Fruit fly (Drosophila melanogaster): ENCODE measurements around the gene TfIIA-L.

TfIIA-L gene

DNA sequence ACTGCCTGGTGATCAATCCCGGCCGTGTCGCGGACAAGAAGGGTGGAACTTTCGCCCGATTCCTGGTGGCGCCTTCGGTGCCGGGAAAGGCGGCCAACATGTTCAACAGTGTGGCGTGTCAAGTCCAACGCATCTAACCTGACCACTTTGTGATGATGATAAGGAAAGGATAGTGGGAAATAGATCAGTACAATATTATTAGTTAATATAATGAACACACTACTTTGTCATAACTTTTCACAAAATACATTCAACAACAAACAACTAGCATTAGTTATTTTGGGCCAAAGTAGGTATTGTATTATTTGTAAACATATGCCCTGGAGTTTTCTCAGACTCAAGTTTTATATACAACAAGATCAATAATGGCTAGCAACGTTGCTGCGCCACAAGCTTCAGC lies 9.9 kb upstream of the TfIIA-L start, which contains the start of gene CG17991:
Gene CG17991, plus strand, starts transcription at position 301 of the 400 bp plus-strand sequence.
- TF ChIP-seq D1 (tag; optimal IDR thresholded peaks at IDR 0.05) (no peak), CG8159 (tag; optimal IDR thresholded peaks at IDR 0.05) (no peak), CG13204 (GFP tag; optimal IDR thresholded peaks at IDR 0.05) (no peak), gl (tag; optimal IDR thresholded peaks at IDR 0.05) (no peak), Pif1B (GFP tag; optimal IDR thresholded peaks at IDR 0.05) (no peak), Snoo (tag; optimal IDR thresholded peaks at IDR 0.05) (no peak), Pif1A (GFP tag; optimal IDR thresholded peaks at IDR 0.05) (no peak), CG8301 (tag; optimal IDR thresholded peaks at IDR 0.05) (no peak), CG14655 (GFP tag; optimal IDR thresholded peaks at IDR 0.05) (no peak)

DNA sequence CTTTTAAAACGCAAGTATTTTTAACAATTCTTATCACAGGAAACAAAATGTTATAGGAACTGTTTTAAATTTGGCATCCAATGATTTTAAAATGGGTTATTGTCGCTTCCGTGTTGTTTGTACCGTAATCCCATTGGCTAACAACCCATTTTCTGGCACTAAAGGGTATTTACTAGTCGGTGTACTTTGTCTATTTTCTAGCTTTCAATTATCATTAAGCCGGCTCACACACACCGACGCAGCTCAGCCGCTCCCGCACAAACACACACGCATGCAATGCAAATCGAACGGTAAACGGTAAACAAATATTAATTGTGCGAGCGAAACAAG lies 6.5 kb upstream of the TfIIA-L start:
- TF ChIP-seq Pif1B (GFP tag; optimal IDR thresholded peaks at IDR 0.05) (no peak), EcR (GFP tag; optimal IDR thresholded peaks at IDR 0.05) (no peak), Ets98B (GFP tag; IDR thresholded peaks at IDR 0.05) (no peak), rn (GFP tag; IDR thresholded peaks at IDR 0.05) (no peak), CG9948 (tag; optimal IDR thresholded peaks at IDR 0.05) (no peak), CG14655 (GFP tag; optimal IDR thresholded peaks at IDR 0.05) (no peak), D1 (tag; optimal IDR thresholded peaks at IDR 0.05) (no peak), CG10348 (GFP tag; IDR thresholded peaks at IDR 0.05) (no peak), CG8159 (tag; optimal IDR thresholded peaks at IDR 0.05) (no peak), gl (tag; optimal IDR thresholded peaks at IDR 0.05) (no peak), Pif1A (GFP tag; optimal IDR thresholded peaks at IDR 0.05) (no peak), CG13204 (GFP tag; optimal IDR thresholded peaks at IDR 0.05) (no peak), CG12605 (GFP tag; IDR thresholded peaks at IDR 0.05) (no peak), CG17806 (tag; optimal IDR thresholded peaks at IDR 0.05) (no peak), CG15710 (tag; optimal IDR thresholded peaks at IDR 0.05) (no peak), CG4496 (GFP tag; IDR thresholded peaks at IDR 0.05) (no peak)

DNA sequence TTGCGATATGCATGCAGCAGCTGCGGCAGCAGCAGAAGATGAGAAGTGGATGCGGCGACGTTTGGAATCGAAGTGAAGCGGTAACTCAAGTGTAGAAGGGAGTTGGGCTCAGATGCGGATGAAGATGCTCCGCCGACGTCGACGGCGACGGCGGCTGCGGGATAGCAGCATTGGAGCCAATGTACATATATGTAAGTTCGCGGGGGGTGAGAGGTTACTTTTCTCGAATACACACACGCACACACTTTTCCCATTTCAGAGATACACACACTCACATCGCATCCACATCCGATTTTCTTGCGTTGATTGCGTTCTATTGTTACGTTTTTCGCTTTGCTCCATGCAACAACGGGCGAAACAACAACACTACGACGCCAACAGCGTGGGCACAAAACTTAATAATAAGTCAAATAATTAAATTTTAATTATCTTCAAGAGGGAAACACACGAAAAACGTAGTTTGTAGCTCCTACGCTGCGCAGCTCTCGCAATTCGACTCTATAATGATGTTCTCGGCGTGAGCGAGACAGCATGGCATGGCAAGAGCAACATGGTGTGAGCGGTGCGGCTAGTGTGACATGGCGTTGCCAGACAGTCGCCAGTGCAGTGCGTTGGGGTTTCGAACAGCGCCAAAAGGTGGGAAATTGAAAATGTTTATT lies 6.0 kb upstream of the TfIIA-L start, which contains the start of gene CG18766:
Gene CG18766, minus strand, starts transcription at position 508 of the 659 bp plus-strand sequence.
- TF ChIP-seq CG15710 (tag; optimal IDR thresholded peaks at IDR 0.05): no peak
- peak; percentile 26 for TF ChIP-seq Snoo (tag; optimal IDR thresholded peaks at IDR 0.05)
- TF ChIP-seq CG17806 (tag; optimal IDR thresholded peaks at IDR 0.05): no peak
- TF ChIP-seq CG32121 (GFP tag; IDR thresholded peaks at IDR 0.05): no peak
- TF ChIP-seq rn (GFP tag; IDR thresholded peaks at IDR 0.05): no peak
- peak; percentile 26 for TF ChIP-seq gl (tag; optimal IDR thresholded peaks at IDR 0.05)
- TF ChIP-seq CG14655 (GFP tag; optimal IDR thresholded peaks at IDR 0.05): no peak
- peak; percentile 82 for TF ChIP-seq CG13204 (GFP tag; optimal IDR thresholded peaks at IDR 0.05)
- TF ChIP-seq fd96Ca (GFP tag; IDR thresholded peaks at IDR 0.05): 0 out of 3 replicates have a peak, but pooled peaks have one; percentile 17
- peak; percentile 24; the same call in 1 of the 2 replicates for TF ChIP-seq Ets98B (GFP tag; IDR thresholded peaks at IDR 0.05)
- TF ChIP-seq Pif1B (GFP tag; optimal IDR thresholded peaks at IDR 0.05): peak; percentile 41
- TF ChIP-seq CG8159 (tag; optimal IDR thresholded peaks at IDR 0.05): no peak
- TF ChIP-seq EcR (GFP tag; optimal IDR thresholded peaks at IDR 0.05): peak; percentile 54
- no peak for TF ChIP-seq CG8301 (tag; optimal IDR thresholded peaks at IDR 0.05)
- TF ChIP-seq Pif1A (GFP tag; optimal IDR thresholded peaks at IDR 0.05): no peak

DNA sequence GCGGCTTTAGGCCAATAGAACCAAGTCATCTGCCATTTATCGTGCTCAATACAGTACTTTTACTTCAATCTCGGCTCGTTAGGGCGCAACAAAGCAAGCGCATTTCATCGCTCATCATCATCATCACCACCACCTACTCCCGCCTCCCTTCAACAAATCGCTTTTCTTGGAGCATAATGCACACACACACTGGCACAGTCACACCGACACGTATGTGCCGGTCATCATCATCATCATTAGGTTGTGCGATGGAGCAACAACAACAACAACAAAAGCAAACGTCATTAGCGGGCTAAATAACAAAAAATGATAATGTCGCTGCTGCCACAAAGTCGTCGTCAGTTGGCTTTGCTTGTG lies 5.5 kb upstream of the TfIIA-L start:
- TF ChIP-seq CG32121 (GFP tag; IDR thresholded peaks at IDR 0.05) (0 out of 2 replicates have a peak, but pooled peaks have one; percentile 25), D1 (tag; optimal IDR thresholded peaks at IDR 0.05) (no peak)

DNA sequence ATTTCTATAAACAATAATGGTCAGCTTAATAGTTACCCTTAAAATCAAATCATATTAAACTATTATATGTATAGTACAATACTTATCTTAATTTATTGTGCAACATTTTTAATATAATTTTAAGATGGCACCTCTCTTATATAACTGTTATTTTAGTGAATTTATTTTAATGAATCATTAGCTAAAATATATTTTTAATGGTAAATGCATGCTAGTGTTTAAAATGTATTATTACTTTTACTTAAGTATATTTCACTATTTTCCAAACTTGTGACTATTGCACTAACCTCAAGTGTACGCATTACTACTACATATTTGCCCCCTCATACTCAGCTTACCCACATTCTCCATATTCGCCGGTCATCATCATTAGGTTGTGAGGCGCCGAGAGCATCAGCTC lies 4.6 kb upstream of the TfIIA-L start:
- TF ChIP-seq CG8159 (tag; optimal IDR thresholded peaks at IDR 0.05): peak; percentile 87
- TF ChIP-seq Pif1A (GFP tag; optimal IDR thresholded peaks at IDR 0.05): peak; percentile 5
- no peak for TF ChIP-seq Ets98B (GFP tag; IDR thresholded peaks at IDR 0.05)
- no peak for TF ChIP-seq CG10348 (GFP tag; IDR thresholded peaks at IDR 0.05)
- peak; percentile 80 for TF ChIP-seq CG15710 (tag; optimal IDR thresholded peaks at IDR 0.05)
- peak; percentile 69 for TF ChIP-seq CG17806 (tag; optimal IDR thresholded peaks at IDR 0.05)
- TF ChIP-seq CG14655 (GFP tag; optimal IDR thresholded peaks at IDR 0.05): no peak
- no peak for TF ChIP-seq fd96Ca (GFP tag; IDR thresholded peaks at IDR 0.05)
- TF ChIP-seq CG34367 (tag; optimal IDR thresholded peaks at IDR 0.05): peak; percentile 68
- peak; percentile 49 for TF ChIP-seq CG32121 (GFP tag; IDR thresholded peaks at IDR 0.05)
- no peak for TF ChIP-seq Snoo (tag; optimal IDR thresholded peaks at IDR 0.05)
- no peak for TF ChIP-seq gl (tag; optimal IDR thresholded peaks at IDR 0.05)
- no peak for TF ChIP-seq EcR (GFP tag; optimal IDR thresholded peaks at IDR 0.05)
- peak; percentile 64 for TF ChIP-seq CG12605 (GFP tag; IDR thresholded peaks at IDR 0.05)
- TF ChIP-seq CG9948 (tag; optimal IDR thresholded peaks at IDR 0.05): peak; percentile 83
- TF ChIP-seq D1 (tag; optimal IDR thresholded peaks at IDR 0.05): no peak
- TF ChIP-seq rn (GFP tag; IDR thresholded peaks at IDR 0.05): no peak
- TF ChIP-seq CG8301 (tag; optimal IDR thresholded peaks at IDR 0.05): peak; percentile 81
- no peak for TF ChIP-seq Pif1B (GFP tag; optimal IDR thresholded peaks at IDR 0.05)
- peak; percentile 10 for TF ChIP-seq CG13204 (GFP tag; optimal IDR thresholded peaks at IDR 0.05)
- peak; percentile 48; the same call in 1 of the 3 replicates for TF ChIP-seq CG4496 (GFP tag; IDR thresholded peaks at IDR 0.05)

DNA sequence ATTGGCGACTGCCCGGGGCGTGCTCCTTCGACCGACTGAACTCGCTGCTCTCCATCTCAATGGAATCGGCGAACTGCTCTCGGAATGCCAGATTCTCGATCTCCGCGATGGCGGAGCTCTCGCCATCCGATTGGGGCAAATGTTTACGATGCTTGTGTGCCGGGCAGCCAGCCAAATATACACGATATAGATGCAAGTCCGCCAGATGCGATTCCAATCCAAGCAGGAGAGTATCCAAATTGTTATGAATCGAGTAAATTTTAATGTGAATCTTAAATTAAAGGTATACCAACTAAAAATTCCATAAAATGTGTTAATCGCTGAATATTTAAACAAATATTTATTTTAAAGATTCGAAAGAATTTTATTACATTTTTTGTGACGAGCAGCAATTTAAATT lies 3.0 kb upstream of the TfIIA-L start, which contains the start of gene CG5984:
Gene CG5984, minus strand, starts transcription at position 101 of the 400 bp plus-strand sequence.
- TF ChIP-seq fd96Ca (GFP tag; IDR thresholded peaks at IDR 0.05): no peak
- no peak for TF ChIP-seq EcR (GFP tag; optimal IDR thresholded peaks at IDR 0.05)
- no peak for TF ChIP-seq D1 (tag; optimal IDR thresholded peaks at IDR 0.05)
- TF ChIP-seq CG17806 (tag; optimal IDR thresholded peaks at IDR 0.05): no peak
- TF ChIP-seq Ets98B (GFP tag; IDR thresholded peaks at IDR 0.05): no peak
- no peak for TF ChIP-seq CG8301 (tag; optimal IDR thresholded peaks at IDR 0.05)
- TF ChIP-seq CG12605 (GFP tag; IDR thresholded peaks at IDR 0.05): no peak
- no peak for TF ChIP-seq CG9948 (tag; optimal IDR thresholded peaks at IDR 0.05)
- TF ChIP-seq Pif1A (GFP tag; optimal IDR thresholded peaks at IDR 0.05): no peak

All from whole organism, pupa.